Worm (Caenorhabditis elegans) whole organism, L1 larva: ENCODE results near the gene prx-5.

ENCODE experiments used
- C34B4.2 ChIP-seq: sonication (generic microtip); optimal IDR thresholded peaks from 2 replicates; lab custom pipeline; 2017; ENCODE audit warnings: mild to moderate bottlenecking, missing genetic modification characterization, missing compliant biosample characterization
- alr-1 ChIP-seq: fragments of 200-800 bp; sonication (Bioruptor generic); optimal IDR thresholded peaks from 2 replicates; lab custom pipeline; 2018; ENCODE audit warnings: borderline replicate concordance, mild to moderate bottlenecking, missing genetic modification characterization, missing compliant biosample characterization
- aly-2 ChIP-seq: fragments of 150-350 bp; optimal IDR thresholded peaks from 2 replicates; lab custom pipeline; 2014; ENCODE audit warnings: missing biosample characterization, missing genetic modification characterization
- ceh-63 ChIP-seq: fragments of 200-800 bp; sonication (Bioruptor generic); optimal IDR thresholded peaks from 2 replicates; lab custom pipeline; 2018; ENCODE audit warnings: mild to moderate bottlenecking, missing genetic modification characterization, missing compliant biosample characterization
- ceh-8 ChIP-seq: fragments of 200-800 bp; sonication (Bioruptor generic); optimal IDR thresholded peaks from 2 replicates; lab custom pipeline; 2018; ENCODE audit warnings: mild to moderate bottlenecking, missing genetic modification characterization, moderate library complexity, missing compliant biosample characterization
- ceh-82 ChIP-seq, 3 experiments: fragments of 150-350 bp in 1 of 3; sonication (generic microtip) in 2 of 3; optimal IDR thresholded peaks; 2 replicates each; lab custom pipeline; 2014 to 2017; ENCODE audit warnings: missing biosample characterization in 3 of 3, missing genetic modification characterization in 3 of 3
- ceh-88 ChIP-seq: fragments of 200-800 bp; sonication (Bioruptor generic); IDR thresholded peaks from 2 replicates; pipeline ENCODE4 v1.3.6; 2022; ENCODE audit warnings: missing genetic modification characterization, missing compliant biosample characterization
- ceh-90 ChIP-seq: sonication (generic microtip); optimal IDR thresholded peaks from 2 replicates; lab custom pipeline; 2016; ENCODE audit warnings: missing genetic modification characterization, missing compliant biosample characterization
- efl-1 ChIP-seq, 4 experiments: fragments of 150-350 bp; optimal IDR thresholded peaks in 3 of 4; peaks in 1 of 4; 1 replicate in 1 of 4; 2 replicates in 3 of 4; lab custom pipeline; 2014; ENCODE audit warnings: missing biosample characterization in 2 of 4, missing genetic modification characterization in 2 of 4, missing genetic modification reagents in 2 of 4
- efl-3 ChIP-seq: fragments of 200-800 bp; sonication (Bioruptor generic); optimal IDR thresholded peaks from 2 replicates; lab custom pipeline; 2018; ENCODE audit warnings: mild to moderate bottlenecking, missing genetic modification characterization, missing compliant biosample characterization
- elt-2 ChIP-seq: sonication (generic microtip); optimal IDR thresholded peaks from 2 replicates; lab custom pipeline; 2016; ENCODE audit warnings: missing genetic modification characterization, mild to moderate bottlenecking, inconsistent platforms, missing compliant biosample characterization, missing genetic modification reagents
- elt-3 ChIP-seq, 6 experiments: fragments of 150-350 bp in 1 of 6; sonication (generic microtip); optimal IDR thresholded peaks; 2 replicates each; lab custom pipeline; 2017 to 2018; ENCODE audit warnings: missing biosample characterization in 6 of 6, missing genetic modification characterization in 6 of 6, inconsistent platforms in 1 of 6
- ets-5 ChIP-seq: fragments of 200-800 bp; sonication (Bioruptor generic); IDR thresholded peaks from 2 replicates; pipeline ENCODE4 v1.3.6; 2022; ENCODE audit warnings: missing genetic modification characterization, missing compliant biosample characterization
- fkh-10 ChIP-seq: sonication (generic microtip); optimal IDR thresholded peaks from 2 replicates; lab custom pipeline; 2017; ENCODE audit warnings: missing biosample characterization, missing genetic modification reagents, missing genetic modification characterization
- fkh-8 ChIP-seq: sonication (generic microtip); optimal IDR thresholded peaks from 2 replicates; lab custom pipeline; 2016; ENCODE audit warnings: mild to moderate bottlenecking, missing genetic modification characterization, missing compliant biosample characterization
- fos-1 ChIP-seq: fragments of 150-350 bp; optimal IDR thresholded peaks from 2 replicates; lab custom pipeline; 2014; ENCODE audit warnings: missing biosample characterization, missing genetic modification characterization
- grh-1 ChIP-seq: fragments of 200-800 bp; sonication (Bioruptor generic); IDR thresholded peaks from 2 replicates; pipeline ENCODE4 v1.3.6; 2022; ENCODE audit warnings: missing genetic modification reagents, missing genetic modification characterization, missing compliant biosample characterization
- irx-1 ChIP-seq: sonication (generic microtip); optimal IDR thresholded peaks from 2 replicates; lab custom pipeline; 2016; ENCODE audit warnings: missing genetic modification characterization, missing compliant biosample characterization
- lin-14 ChIP-seq: fragments of 200-800 bp; sonication (Bioruptor generic); optimal IDR thresholded peaks from 2 replicates; lab custom pipeline; 2018; ENCODE audit warnings: mild to moderate bottlenecking, missing genetic modification characterization, moderate library complexity, missing compliant biosample characterization
- lin-15B ChIP-seq: fragments of 150-350 bp; sonication (generic microtip); optimal IDR thresholded peaks from 3 replicates; lab custom pipeline; 2014; ENCODE audit warnings: missing biosample characterization, missing genetic modification characterization
- lin-35 ChIP-seq, 2 experiments: fragments of 150-350 bp; optimal IDR thresholded peaks; 2 replicates each; lab custom pipeline; 2014; ENCODE audit warnings: missing biosample characterization in 2 of 2, missing genetic modification characterization in 2 of 2, missing genetic modification reagents in 2 of 2
- lsy-2 ChIP-seq, 2 experiments: fragments of 150-350 bp; optimal IDR thresholded peaks; 2 replicates each; lab custom pipeline; 2014; ENCODE audit warnings: missing biosample characterization in 2 of 2, missing genetic modification characterization in 2 of 2
- mab-9 ChIP-seq: fragments of 200-800 bp; sonication (Bioruptor generic); IDR thresholded peaks from 2 replicates; pipeline ENCODE4 v1.3.6; 2022; ENCODE audit warnings: missing genetic modification reagents, missing genetic modification characterization, missing compliant biosample characterization
- mdl-1 ChIP-seq, 2 experiments: fragments of 150-350 bp; optimal IDR thresholded peaks; 2 replicates each; lab custom pipeline; 2014 to 2017; ENCODE audit warnings: missing biosample characterization in 2 of 2, missing genetic modification characterization in 2 of 2, inconsistent platforms in 1 of 2
- nhr-11 ChIP-seq: fragments of 150-350 bp; optimal IDR thresholded peaks from 2 replicates; lab custom pipeline; 2014; ENCODE audit warnings: missing biosample characterization, missing genetic modification characterization
- nhr-19 ChIP-seq: fragments of 200-800 bp; sonication (Bioruptor generic); conservative IDR thresholded peaks from 2 replicates; pipeline ENCODE4 v1.3.6; 2022; ENCODE audit warnings: missing genetic modification characterization, missing compliant biosample characterization
- nhr-20 ChIP-seq: sonication (generic microtip); optimal IDR thresholded peaks from 2 replicates; lab custom pipeline; 2016; ENCODE audit warnings: mild to moderate bottlenecking, missing genetic modification characterization, missing compliant biosample characterization
- nhr-237 ChIP-seq: fragments of 150-350 bp; optimal IDR thresholded peaks from 2 replicates; lab custom pipeline; 2014; ENCODE audit warnings: missing biosample characterization, missing genetic modification characterization
- nhr-47 ChIP-seq: sonication (generic microtip); optimal IDR thresholded peaks from 2 replicates; lab custom pipeline; 2016; ENCODE audit warnings: mild to moderate bottlenecking, missing genetic modification characterization, moderate library complexity, missing compliant biosample characterization
- nhr-76 ChIP-seq: sonication (generic microtip); optimal IDR thresholded peaks from 2 replicates; lab custom pipeline; 2017; ENCODE audit warnings: missing biosample characterization, missing genetic modification characterization
- nhr-90 ChIP-seq: sonication (generic microtip); optimal IDR thresholded peaks from 2 replicates; lab custom pipeline; 2016; ENCODE audit warnings: mild to moderate bottlenecking, missing genetic modification characterization, missing compliant biosample characterization; ENCODE audit not compliant: poor library complexity
- pag-3 ChIP-seq: sonication (generic microtip); optimal IDR thresholded peaks from 2 replicates; lab custom pipeline; 2017; ENCODE audit warnings: missing genetic modification characterization, mild to moderate bottlenecking, missing compliant biosample characterization, antibody characterized with exemption, borderline replicate concordance; ENCODE audit not compliant: insufficient read depth
- pqm-1 ChIP-seq: sonication (generic microtip); optimal IDR thresholded peaks from 3 replicates; lab custom pipeline; 2017; ENCODE audit warnings: missing biosample characterization, missing genetic modification characterization
- rnt-1 ChIP-seq: sonication (generic microtip); optimal IDR thresholded peaks from 2 replicates; lab custom pipeline; 2016; ENCODE audit warnings: mild to moderate bottlenecking, missing genetic modification characterization, moderate library complexity, missing compliant biosample characterization
- skn-1 ChIP-seq: fragments of 150-350 bp; optimal IDR thresholded peaks from 2 replicates; lab custom pipeline; 2014; ENCODE audit warnings: missing biosample characterization, missing genetic modification characterization
- snpc-4 ChIP-seq: fragments of 150-350 bp; optimal IDR thresholded peaks from 2 replicates; lab custom pipeline; 2014; ENCODE audit warnings: missing biosample characterization, missing genetic modification characterization
- sox-4 ChIP-seq: sonication (generic microtip); optimal IDR thresholded peaks from 2 replicates; lab custom pipeline; 2016; ENCODE audit warnings: missing genetic modification characterization, missing compliant biosample characterization
- sptf-1 ChIP-seq: fragments of 150-350 bp; optimal IDR thresholded peaks from 2 replicates; lab custom pipeline; 2014; ENCODE audit warnings: missing biosample characterization, missing genetic modification characterization
- sup-37 ChIP-seq: fragments of 200-800 bp; sonication (Bioruptor generic); optimal IDR thresholded peaks from 2 replicates; lab custom pipeline; 2018; ENCODE audit warnings: mild to moderate bottlenecking, missing genetic modification characterization, missing compliant biosample characterization
- swsn-7 ChIP-seq: sonication (generic microtip); optimal IDR thresholded peaks from 2 replicates; lab custom pipeline; 2016; ENCODE audit warnings: missing genetic modification characterization, missing compliant biosample characterization
- tbx-2 ChIP-seq: sonication (generic microtip); optimal IDR thresholded peaks from 2 replicates; lab custom pipeline; 2016; ENCODE audit warnings: missing genetic modification characterization, missing compliant biosample characterization
- tlp-1 ChIP-seq: fragments of 150-350 bp; optimal IDR thresholded peaks from 2 replicates; lab custom pipeline; 2014; ENCODE audit warnings: missing biosample characterization, missing genetic modification characterization
- unc-130 ChIP-seq: fragments of 150-350 bp; optimal IDR thresholded peaks from 2 replicates; lab custom pipeline; 2017; ENCODE audit warnings: missing biosample characterization, missing genetic modification characterization, inconsistent platforms
- unc-86 ChIP-seq: sonication (generic microtip); optimal IDR thresholded peaks from 2 replicates; lab custom pipeline; 2016; ENCODE audit warnings: missing genetic modification characterization, missing compliant biosample characterization
- zag-1 ChIP-seq: fragments of 150-350 bp; optimal IDR thresholded peaks from 2 replicates; lab custom pipeline; 2014; ENCODE audit warnings: missing biosample characterization, missing genetic modification characterization
- zip-4 ChIP-seq: fragments of 200-800 bp; sonication (Bioruptor generic); optimal IDR thresholded peaks from 2 replicates; lab custom pipeline; 2018; ENCODE audit warnings: mild to moderate bottlenecking, missing genetic modification characterization, moderate library complexity, missing compliant biosample characterization
- ztf-11 ChIP-seq, 2 experiments: sonication (generic microtip); optimal IDR thresholded peaks; 2 replicates each; lab custom pipeline; 2016 to 2017; ENCODE audit warnings: missing genetic modification characterization in 2 of 2, missing biosample characterization in 1 of 2, missing compliant biosample characterization in 1 of 2
- ztf-4 ChIP-seq: fragments of 150-350 bp; optimal IDR thresholded peaks from 2 replicates; lab custom pipeline; 2014; ENCODE audit warnings: missing biosample characterization, missing genetic modification characterization

Gene prx-5

ce11 chrII:8741277-8741676, 36.7 kb downstream of the prx-5 start (continued):
- peak; percentile 7 for TF ChIP-seq irx-1 (tag; lab: Kevin White, UChicago)

ce11 chrII:8742006-8742847, 37.6 kb downstream of the prx-5 start:
- peak; percentile 53 for TF ChIP-seq skn-1 (tag; lab: Kevin White, UChicago)
- no peak for TF ChIP-seq ceh-82 (tag; optimal IDR thresholded peaks at IDR 0.05; lab: Kevin White, UChicago)
- TF ChIP-seq fkh-10, result no peak
- no peak for TF ChIP-seq nhr-237
- peak; percentile 79 for TF ChIP-seq nhr-47 (tag; lab: Kevin White, UChicago)
- no peak for TF ChIP-seq alr-1 (tag; lab: Kevin White, UChicago)
- TF ChIP-seq ceh-90 (tag; lab: Kevin White, UChicago), result no peak
- TF ChIP-seq lin-35 (GFP tag; optimal IDR thresholded peaks at IDR 0.05; lab: Kevin White, UChicago), result peak in 1 of 2 experiments; percentile 81
- TF ChIP-seq nhr-90 (tag; lab: Kevin White, UChicago), result peak; percentile 94
- no peak for TF ChIP-seq sptf-1 (tag; lab: Kevin White, UChicago)
- peak in 1 of 2 experiments; percentile 10 for TF ChIP-seq efl-1 (optimal IDR thresholded peaks at IDR 0.05; lab: Kevin White, UChicago)
- peak in 1 of 2 experiments; percentile 89 for TF ChIP-seq efl-1 (GFP tag; optimal IDR thresholded peaks at IDR 0.05 in 1 of 2; lab: Kevin White, UChicago)
- peak in 1 of 2 experiments; percentile 97 for TF ChIP-seq mdl-1 (tag; optimal IDR thresholded peaks at IDR 0.05; lab: Kevin White, UChicago)
- TF ChIP-seq pqm-1 (tag; lab: Kevin White, UChicago), result no peak
- TF ChIP-seq ztf-11 (tag; optimal IDR thresholded peaks at IDR 0.05; lab: Kevin White, UChicago), result no peak
- TF ChIP-seq fos-1 (tag; lab: Kevin White, UChicago), result no peak
- no peak for TF ChIP-seq ets-5 (GFP tag; lab: Robert Waterston, UW)
- TF ChIP-seq efl-3 (GFP tag; lab: Kevin White, UChicago), result no peak
- peak in 5 of 6 experiments; percentile 29 to 97 (median 64) for TF ChIP-seq elt-3 (tag; optimal IDR thresholded peaks at IDR 0.05; lab: Kevin White, UChicago)
- no peak for TF ChIP-seq ceh-8 (GFP tag; lab: Kevin White, UChicago)
- no peak for TF ChIP-seq lin-15B (tag; lab: Kevin White, UChicago)
- TF ChIP-seq tlp-1 (tag; lab: Kevin White, UChicago), result no peak
- TF ChIP-seq mab-9 (GFP tag; lab: Robert Waterston, UW), result 0 out of 2 replicates have a peak, but pooled peaks have one; percentile 49
- TF ChIP-seq nhr-19 (GFP tag; lab: Robert Waterston, UW), result peak; percentile 87
- no peak for TF ChIP-seq pag-3 (tag; lab: Kevin White, UChicago)
- TF ChIP-seq zip-4 (GFP tag; lab: Kevin White, UChicago), result no peak
- TF ChIP-seq snpc-4, result no peak
- TF ChIP-seq nhr-11 (tag; lab: Kevin White, UChicago), result peak; percentile 70
- no peak for TF ChIP-seq sup-37 (GFP tag; lab: Kevin White, UChicago)
- TF ChIP-seq lsy-2 (tag; optimal IDR thresholded peaks at IDR 0.05; lab: Kevin White, UChicago), result peak; percentile 51 to 82
- TF ChIP-seq nhr-20 (tag; lab: Kevin White, UChicago), result peak; percentile 97
- TF ChIP-seq sox-4 (tag; lab: Kevin White, UChicago), result no peak
- no peak for TF ChIP-seq nhr-76
- TF ChIP-seq fkh-8, result no peak
- TF ChIP-seq ztf-4 (tag; lab: Kevin White, UChicago), result peak; percentile 55
- TF ChIP-seq unc-130 (tag; lab: Kevin White, UChicago), result peak; percentile 81
- TF ChIP-seq tbx-2 (tag; lab: Kevin White, UChicago), result peak; percentile 79
- no peak for TF ChIP-seq aly-2 (tag; lab: Kevin White, UChicago)
- peak; percentile 84 for TF ChIP-seq grh-1 (GFP tag; lab: Robert Waterston, UW)
- no peak for TF ChIP-seq elt-2 (tag; lab: Kevin White, UChicago)
- no peak for TF ChIP-seq zag-1
- TF ChIP-seq unc-86 (tag; lab: Kevin White, UChicago), result no peak
- TF ChIP-seq swsn-7 (tag; lab: Kevin White, UChicago), result peak; percentile 16
- peak; percentile 91 for TF ChIP-seq lin-14 (GFP tag; lab: Kevin White, UChicago)
- TF ChIP-seq ceh-63 (GFP tag; lab: Kevin White, UChicago), result no peak
- no peak for TF ChIP-seq ceh-88
- TF ChIP-seq C34B4.2, result no peak
- peak; percentile 13 for TF ChIP-seq rnt-1 (tag; lab: Kevin White, UChicago)
